Worm (Caenorhabditis elegans): ENCODE measurements around the gene F09B12.3.

F09B12.3 gene

ce11 chrX:15045401-15045800, 52.4 kb downstream of the F09B12.3 start:
- TF ChIP-seq lin-13 (GFP tag; optimal IDR thresholded peaks at IDR 0.05) = no peak
- TF ChIP-seq unc-39 (tag; optimal IDR thresholded peaks at IDR 0.05) = no peak
- TF ChIP-seq F13H6.1 (tag; optimal IDR thresholded peaks at IDR 0.05) = no peak
- TF ChIP-seq dmd-4 (tag; optimal IDR thresholded peaks at IDR 0.05) = no peak
- peak; percentile 44 for TF ChIP-seq C34F6.9 (tag; optimal IDR thresholded peaks at IDR 0.05)
- no peak for TF ChIP-seq ZK546.5 (tag; optimal IDR thresholded peaks at IDR 0.05)
- no peak for TF ChIP-seq elt-3 (tag; optimal IDR thresholded peaks at IDR 0.05)
- TF ChIP-seq elt-1 (tag; optimal IDR thresholded peaks at IDR 0.05) = no peak
- TF ChIP-seq nhr-129 (tag; optimal IDR thresholded peaks at IDR 0.05) = peak; percentile 20
- no peak for TF ChIP-seq aly-2 (tag; optimal IDR thresholded peaks at IDR 0.05)
- TF ChIP-seq peb-1 (tag; optimal IDR thresholded peaks at IDR 0.05) = no peak
- TF ChIP-seq fos-1 (tag; optimal IDR thresholded peaks at IDR 0.05) = no peak
- TF ChIP-seq lin-39 (tag; optimal IDR thresholded peaks at IDR 0.05) = no peak
- TF ChIP-seq nhr-237 (tag; optimal IDR thresholded peaks at IDR 0.05) = no peak
- no peak for TF ChIP-seq nhr-6 (tag; optimal IDR thresholded peaks at IDR 0.05)
- no peak for TF ChIP-seq nhr-11 (tag; optimal IDR thresholded peaks at IDR 0.05)
- TF ChIP-seq lin-11 (tag; optimal IDR thresholded peaks at IDR 0.05) = no peak
- TF ChIP-seq ceh-16 (tag; optimal IDR thresholded peaks at IDR 0.05) = no peak
- no peak for TF ChIP-seq ceh-82 (tag; optimal IDR thresholded peaks at IDR 0.05)
- TF ChIP-seq R02D3.7 (tag; optimal IDR thresholded peaks at IDR 0.05) = no peak
- TF ChIP-seq unc-55 (GFP tag; optimal IDR thresholded peaks at IDR 0.05) = peak; percentile 60
- TF ChIP-seq nhr-25 (tag; optimal IDR thresholded peaks at IDR 0.05) = no peak
- no peak for TF ChIP-seq crh-2 (tag; optimal IDR thresholded peaks at IDR 0.05)
- no peak for TF ChIP-seq sma-3 (GFP tag; optimal IDR thresholded peaks at IDR 0.05)
- no peak for TF ChIP-seq skn-1 (tag; optimal IDR thresholded peaks at IDR 0.05)
- TF ChIP-seq nhr-23 (tag; optimal IDR thresholded peaks at IDR 0.05) = no peak
- TF ChIP-seq egl-27 (tag; optimal IDR thresholded peaks at IDR 0.05) = no peak
- peak in 1 of 2 experiments; percentile 8 for TF ChIP-seq lsy-2 (tag; optimal IDR thresholded peaks at IDR 0.05)

Data from whole organism, L2 larva.